Fruit fly (Drosophila melanogaster) whole organism, embryonic: ENCODE results near the gene CG33181.

Experiments
- Adf1 ChIP-seq: fragments of 200-800 bp; sonication (Bioruptor generic); IDR thresholded peaks from 2 replicates; pipeline ENCODE4 v1.3.6; 2022; ENCODE audit warnings: missing biosample characterization, missing genetic modification characterization
- Awh ChIP-seq: fragments of 200-800 bp; sonication (Bioruptor generic); IDR thresholded peaks from 2 replicates; pipeline ENCODE4, ENCODE4 v1.3.6; 2022; ENCODE audit warnings: missing biosample characterization, missing genetic modification characterization
- CG10147 ChIP-seq: fragments of 200-800 bp; sonication (Bioruptor generic); optimal IDR thresholded peaks from 2 replicates; lab custom pipeline; 2019; ENCODE audit warnings: missing biosample characterization, mild to moderate bottlenecking, missing genetic modification characterization, moderate library complexity
- CG10565 ChIP-seq: fragments of 200-800 bp; sonication (Bioruptor generic); optimal IDR thresholded peaks from 3 replicates; lab custom pipeline; 2016; ENCODE audit warnings: missing biosample characterization, mild to moderate bottlenecking, missing genetic modification characterization
- CG11504 ChIP-seq: fragments of 200-800 bp; sonication (Bioruptor generic); optimal IDR thresholded peaks from 3 replicates; lab custom pipeline; 2019; ENCODE audit warnings: missing biosample characterization, mild to moderate bottlenecking, missing genetic modification characterization, moderate library complexity
- CG12071 ChIP-seq: fragments of 200-800 bp; sonication (Bioruptor generic); optimal IDR thresholded peaks from 3 replicates; lab custom pipeline; 2018; ENCODE audit warnings: missing biosample characterization, mild to moderate bottlenecking, missing genetic modification characterization
- CG12391 ChIP-seq: fragments of 200-800 bp; sonication (Bioruptor generic); optimal IDR thresholded peaks from 3 replicates; lab custom pipeline; 2018; ENCODE audit warnings: missing biosample characterization, mild to moderate bottlenecking, missing genetic modification characterization, moderate library complexity
- CG12659 ChIP-seq: fragments of 200-800 bp; sonication (Bioruptor generic); optimal IDR thresholded peaks from 3 replicates; lab custom pipeline; 2017; ENCODE audit warnings: mild to moderate bottlenecking, missing biosample characterization, missing genetic modification reagents, missing genetic modification characterization
- CG14860 ChIP-seq: fragments of 200-800 bp; sonication (Bioruptor generic); IDR thresholded peaks from 3 replicates; pipeline ENCODE4 v1.3.6; 2022; ENCODE audit warnings: missing biosample characterization, missing genetic modification characterization; ENCODE audit not compliant: partially characterized antibody
- CG14965 ChIP-seq: fragments of 200-800 bp; sonication (Bioruptor generic); optimal IDR thresholded peaks from 2 replicates; lab custom pipeline; 2016; ENCODE audit warnings: missing biosample characterization, missing genetic modification characterization, borderline replicate concordance
- CG15479 ChIP-seq: fragments of 200-800 bp; sonication (Bioruptor generic); optimal IDR thresholded peaks from 3 replicates; lab custom pipeline; 2019; ENCODE audit warnings: missing biosample characterization, mild to moderate bottlenecking, missing genetic modification characterization, moderate library complexity
- CG17612 ChIP-seq: fragments of 200-800 bp; sonication (Bioruptor generic); IDR thresholded peaks from 2 replicates; pipeline ENCODE4 v1.3.6; 2022; ENCODE audit warnings: missing biosample characterization, missing genetic modification characterization
- CG18262 ChIP-seq: fragments of 200-800 bp; optimal IDR thresholded peaks from 3 replicates; lab custom pipeline; 2019; ENCODE audit warnings: missing biosample characterization, mild to moderate bottlenecking, missing genetic modification characterization, moderate library complexity
- CG18599 ChIP-seq: fragments of 200-800 bp; sonication (Bioruptor generic); optimal IDR thresholded peaks from 3 replicates; lab custom pipeline; 2017; ENCODE audit warnings: missing biosample characterization, missing genetic modification characterization, mild to moderate bottlenecking, moderate library complexity, missing genetic modification reagents
- CG30020 ChIP-seq: fragments of 200-800 bp; optimal IDR thresholded peaks from 2 replicates; lab custom pipeline; 2019; ENCODE audit warnings: missing biosample characterization, mild to moderate bottlenecking, missing genetic modification characterization, moderate library complexity
- CG30431 ChIP-seq: fragments of 200-800 bp; sonication (Bioruptor generic); optimal IDR thresholded peaks from 2 replicates; lab custom pipeline; 2017; ENCODE audit warnings: missing biosample characterization, missing genetic modification characterization
- CG31388 ChIP-seq: fragments of 200-800 bp; sonication (Bioruptor generic); optimal IDR thresholded peaks from 2 replicates; lab custom pipeline; 2016; ENCODE audit warnings: missing biosample characterization, missing genetic modification characterization
- CG3838 ChIP-seq: fragments of 200-800 bp; sonication (Bioruptor generic); optimal IDR thresholded peaks from 3 replicates; lab custom pipeline; 2016; ENCODE audit warnings: missing biosample characterization, missing genetic modification characterization
- CG3995 ChIP-seq: fragments of 200-800 bp; sonication (Bioruptor generic); optimal IDR thresholded peaks from 3 replicates; lab custom pipeline; 2016; ENCODE audit warnings: missing biosample characterization, missing genetic modification characterization
- CG4820 ChIP-seq: fragments of 200-800 bp; sonication (Bioruptor generic); optimal IDR thresholded peaks from 3 replicates; lab custom pipeline; 2016; ENCODE audit warnings: missing biosample characterization, missing genetic modification characterization
- CG5953 ChIP-seq: fragments of 200-800 bp; sonication (Bioruptor generic); IDR thresholded peaks from 2 replicates; pipeline ENCODE4 v1.3.6; 2022; ENCODE audit warnings: missing biosample characterization, missing genetic modification characterization
- CG6175 ChIP-seq: fragments of 200-800 bp; sonication (Bioruptor generic); IDR thresholded peaks from 3 replicates; pipeline ENCODE4 v1.3.6; 2022; ENCODE audit warnings: missing biosample characterization, missing genetic modification characterization
- CG7372 ChIP-seq: fragments of 200-800 bp; sonication (Bioruptor generic); IDR thresholded peaks from 2 replicates; pipeline ENCODE4 v1.3.6; 2022; ENCODE audit warnings: missing biosample characterization, missing genetic modification characterization
- CG7556 ChIP-seq: fragments of 200-800 bp; sonication (Bioruptor generic); optimal IDR thresholded peaks from 2 replicates; lab custom pipeline; 2017; ENCODE audit warnings: missing biosample characterization, mild to moderate bottlenecking, missing genetic modification characterization
- CG7745 ChIP-seq: fragments of 200-800 bp; sonication (Bioruptor generic); optimal IDR thresholded peaks from 2 replicates; lab custom pipeline; 2018; ENCODE audit warnings: missing biosample characterization, mild to moderate bottlenecking, missing genetic modification characterization, moderate library complexity
- CG7987 ChIP-seq: fragments of 200-800 bp; sonication (Bioruptor generic); optimal IDR thresholded peaks from 2 replicates; lab custom pipeline; 2018; ENCODE audit warnings: missing biosample characterization, mild to moderate bottlenecking, missing genetic modification characterization, moderate library complexity
- CG8359 ChIP-seq: fragments of 200-800 bp; sonication (Bioruptor generic); optimal IDR thresholded peaks from 2 replicates; lab custom pipeline; 2017; ENCODE audit warnings: missing biosample characterization, mild to moderate bottlenecking, missing genetic modification characterization, borderline replicate concordance
- D19B ChIP-seq: fragments of 200-800 bp; sonication (Bioruptor generic); optimal IDR thresholded peaks from 2 replicates; lab custom pipeline; 2017; ENCODE audit warnings: missing biosample characterization, mild to moderate bottlenecking, missing genetic modification characterization
- Fer1 ChIP-seq: fragments of 200-800 bp; sonication (Bioruptor generic); optimal IDR thresholded peaks from 2 replicates; lab custom pipeline; 2017; ENCODE audit warnings: missing biosample characterization, mild to moderate bottlenecking, missing genetic modification characterization
- HLHmδ ChIP-seq: fragments of 200-800 bp; sonication (Bioruptor generic); optimal IDR thresholded peaks from 2 replicates; lab custom pipeline; 2018; ENCODE audit warnings: missing biosample characterization, mild to moderate bottlenecking, missing genetic modification characterization, moderate library complexity
- Hr3 ChIP-seq: fragments of 200-800 bp; sonication (Bioruptor generic); optimal IDR thresholded peaks from 3 replicates; lab custom pipeline; 2016; ENCODE audit warnings: missing biosample characterization, missing genetic modification characterization
- Mes4 ChIP-seq: fragments of 200-800 bp; sonication (Bioruptor generic); optimal IDR thresholded peaks from 2 replicates; lab custom pipeline; 2016; ENCODE audit warnings: missing biosample characterization, missing genetic modification characterization
- NK7.1 ChIP-seq: fragments of 200-800 bp; sonication (Bioruptor generic); optimal IDR thresholded peaks from 3 replicates; lab custom pipeline; 2016; ENCODE audit warnings: missing biosample characterization, missing genetic modification characterization
- Oaz ChIP-seq: fragments of 200-800 bp; sonication (Bioruptor generic); IDR thresholded peaks from 2 replicates; pipeline ENCODE4 v1.3.6; 2022; ENCODE audit warnings: missing biosample characterization, missing genetic modification characterization
- Ssrp ChIP-seq: fragments of 200-800 bp; sonication (Bioruptor generic); optimal IDR thresholded peaks from 2 replicates; lab custom pipeline; 2018; ENCODE audit warnings: missing biosample characterization, mild to moderate bottlenecking, missing genetic modification characterization, moderate library complexity
- ac ChIP-seq: fragments of 200-800 bp; sonication (Bioruptor generic); optimal IDR thresholded peaks from 3 replicates; lab custom pipeline; 2017; ENCODE audit warnings: missing biosample characterization, mild to moderate bottlenecking, missing genetic modification characterization
- al ChIP-seq: fragments of 200-800 bp; sonication (Bioruptor generic); IDR thresholded peaks from 2 replicates; pipeline ENCODE4 v1.3.6; 2022; ENCODE audit warnings: missing biosample characterization, missing genetic modification characterization
- ara ChIP-seq: fragments of 200-800 bp; sonication (Bioruptor generic); IDR thresholded peaks from 2 replicates; pipeline ENCODE4 v1.3.6; 2022; ENCODE audit warnings: missing biosample characterization, missing genetic modification characterization
- az2 ChIP-seq: fragments of 200-800 bp; sonication (Bioruptor generic); optimal IDR thresholded peaks from 3 replicates; lab custom pipeline; 2016; ENCODE audit warnings: missing biosample characterization, missing genetic modification characterization
- bbx ChIP-seq: fragments of 200-800 bp; sonication (Bioruptor generic); IDR thresholded peaks from 2 replicates; pipeline ENCODE4 v1.3.6; 2022; ENCODE audit warnings: missing biosample characterization, missing genetic modification characterization; ENCODE audit not compliant: partially characterized antibody
- bigmax ChIP-seq: fragments of 200-800 bp; sonication (Bioruptor generic); optimal IDR thresholded peaks from 2 replicates; lab custom pipeline; 2018; ENCODE audit warnings: missing biosample characterization, mild to moderate bottlenecking, missing genetic modification characterization
- caup ChIP-seq: fragments of 200-800 bp; sonication (Bioruptor generic); optimal IDR thresholded peaks from 3 replicates; lab custom pipeline; 2017; ENCODE audit warnings: missing biosample characterization, mild to moderate bottlenecking, missing genetic modification characterization, moderate library complexity; ENCODE audit not compliant: severe bottlenecking
- ci ChIP-seq: fragments of 200-800 bp; sonication (Bioruptor generic); IDR thresholded peaks from 3 replicates; pipeline ENCODE4 v1.3.6; 2022; ENCODE audit warnings: missing biosample characterization, missing genetic modification characterization
- dmrt99B ChIP-seq: fragments of 200-800 bp; sonication (Bioruptor generic); optimal IDR thresholded peaks from 2 replicates; lab custom pipeline; 2018; ENCODE audit warnings: missing biosample characterization, mild to moderate bottlenecking, missing genetic modification characterization, moderate library complexity
- fd96Cb ChIP-seq: fragments of 200-800 bp; sonication (Bioruptor generic); optimal IDR thresholded peaks from 2 replicates; lab custom pipeline; 2018; ENCODE audit warnings: missing biosample characterization, mild to moderate bottlenecking, missing genetic modification characterization, moderate library complexity
- kni ChIP-seq: fragments of 200-800 bp; sonication (Bioruptor generic); optimal IDR thresholded peaks from 3 replicates; lab custom pipeline; 2017; ENCODE audit warnings: mild to moderate bottlenecking, missing biosample characterization, missing genetic modification reagents, missing genetic modification characterization
- mld ChIP-seq: fragments of 200-800 bp; sonication (Bioruptor generic); IDR thresholded peaks from 3 replicates; pipeline ENCODE4 v1.3.6; 2022; ENCODE audit warnings: missing biosample characterization, missing genetic modification characterization; ENCODE audit not compliant: partially characterized antibody
- nmo ChIP-seq: fragments of 200-800 bp; sonication (Bioruptor generic); optimal IDR thresholded peaks from 2 replicates; lab custom pipeline; 2018; ENCODE audit warnings: missing biosample characterization, mild to moderate bottlenecking, missing genetic modification characterization, moderate library complexity
- org-1 ChIP-seq: fragments of 200-800 bp; sonication (Bioruptor generic); optimal IDR thresholded peaks from 2 replicates; lab custom pipeline; 2017; ENCODE audit warnings: missing biosample characterization, missing genetic modification characterization
- rib ChIP-seq: fragments of 200-800 bp; sonication (Bioruptor generic); IDR thresholded peaks from 2 replicates; pipeline ENCODE4 v1.3.6; 2022; ENCODE audit warnings: missing biosample characterization, missing genetic modification characterization
- ttk ChIP-seq: fragments of 200-800 bp; sonication (Bioruptor generic); IDR thresholded peaks from 2 replicates; pipeline ENCODE4 v2.1.2; 2022; ENCODE audit warnings: missing biosample characterization, missing genetic modification characterization
- vvl ChIP-seq: fragments of 200-800 bp; sonication (Bioruptor generic); IDR thresholded peaks from 2 replicates; pipeline ENCODE4 v1.3.6; 2022; ENCODE audit warnings: missing biosample characterization, missing genetic modification characterization

The CG33181 gene

dm6 chrX:8538993-8539392 lies 49.8 kb downstream of the CG33181 start (continued):
- TF ChIP-seq CG31388, result no peak
- no peak for TF ChIP-seq al (GFP tag; lab: Robert Waterston, UW)
- no peak for TF ChIP-seq az2
- TF ChIP-seq CG10147 (GFP tag; lab: Kevin White, UChicago), result no peak
- TF ChIP-seq ac (GFP tag; lab: Kevin White, UChicago), result no peak
- TF ChIP-seq ci, result no peak
- TF ChIP-seq CG5953 (GFP tag; lab: Robert Waterston, UW), result no peak
- peak; percentile 65 for TF ChIP-seq dmrt99B (tag; lab: Kevin White, UChicago)
- TF ChIP-seq CG12071 (GFP tag; lab: Kevin White, UChicago), result peak; percentile 15
- TF ChIP-seq CG7987, result no peak
- TF ChIP-seq CG14860 (GFP tag; lab: Robert Waterston, UW), result no peak
- TF ChIP-seq org-1 (GFP tag; lab: Kevin White, UChicago), result no peak
- no peak for TF ChIP-seq CG7745 (tag; lab: Kevin White, UChicago)
- no peak for TF ChIP-seq CG6175 (GFP tag; lab: Robert Waterston, UW)
- 0 out of 2 replicates have a peak, but pooled peaks have one; percentile 5 for TF ChIP-seq ara (GFP tag; lab: Robert Waterston, UW)
- TF ChIP-seq Ssrp, result no peak
- TF ChIP-seq HLHmδ (GFP tag; lab: Kevin White, UChicago), result no peak
- no peak for TF ChIP-seq CG14965 (GFP tag; lab: Kevin White, UChicago)
- peak; percentile 27 for TF ChIP-seq CG18262 (tag; lab: Kevin White, UChicago)
- TF ChIP-seq Adf1 (GFP tag; lab: Robert Waterston, UW), result no peak
- peak; percentile 38 for TF ChIP-seq CG12391
- TF ChIP-seq nmo, result peak; percentile 22
- 0 out of 2 replicates have a peak, but pooled peaks have one; percentile 7 for TF ChIP-seq CG7372 (GFP tag; lab: Robert Waterston, UW)
- peak; percentile 34; the same call in 1 of the 2 replicates for TF ChIP-seq vvl
- no peak for TF ChIP-seq CG3838 (GFP tag; lab: Kevin White, UChicago)
- TF ChIP-seq CG30020, result no peak
- TF ChIP-seq CG15479 (GFP tag; lab: Kevin White, UChicago), result no peak
- no peak for TF ChIP-seq rib (GFP tag; lab: Robert Waterston, UW)
- 0 out of 2 replicates have a peak, but pooled peaks have one; percentile 7 for TF ChIP-seq Oaz (GFP tag; lab: Robert Waterston, UW)
- no peak for TF ChIP-seq CG10565
- TF ChIP-seq CG3995 (GFP tag; lab: Kevin White, UChicago), result no peak
- TF ChIP-seq CG7556 (GFP tag; lab: Kevin White, UChicago), result peak; percentile 5
- TF ChIP-seq CG11504 (tag; lab: Kevin White, UChicago), result peak; percentile 41
- TF ChIP-seq bbx (GFP tag; lab: Robert Waterston, UW), result no peak
- no peak for TF ChIP-seq Hr3
- no peak for TF ChIP-seq NK7.1 (GFP tag; lab: Kevin White, UChicago)
- no peak for TF ChIP-seq mld (GFP tag; lab: Robert Waterston, UW)
- TF ChIP-seq fd96Cb, result peak; percentile 13
- TF ChIP-seq CG8359, result no peak
- no peak for TF ChIP-seq bigmax (GFP tag; lab: Kevin White, UChicago)

DNA sequence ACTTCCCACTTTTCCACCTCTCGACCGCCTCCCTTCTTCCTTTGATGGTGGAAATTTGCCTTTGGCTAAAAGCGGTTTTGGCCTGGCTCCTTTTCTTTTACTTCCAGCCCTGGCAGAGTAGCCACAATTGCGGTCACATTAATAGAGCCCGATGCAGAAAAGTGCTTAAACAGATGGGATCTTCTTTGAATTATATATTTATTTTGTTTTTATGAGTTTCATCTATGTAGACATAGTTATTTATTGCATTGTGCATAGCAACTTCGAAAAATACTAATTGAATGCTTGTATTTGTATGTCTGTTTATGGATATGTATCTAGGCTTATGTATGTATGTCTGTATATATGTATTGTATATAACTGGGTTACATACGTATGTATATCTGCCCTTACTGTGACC lies 52.8 kb downstream of the CG33181 start:
- peak; percentile 54 for TF ChIP-seq CG12659
- peak; percentile 85 for TF ChIP-seq Fer1 (GFP tag; lab: Kevin White, UChicago)
- TF ChIP-seq caup, result peak; percentile 61
- no peak for TF ChIP-seq HLHmδ (GFP tag; lab: Kevin White, UChicago)
- TF ChIP-seq D19B (GFP tag; lab: Kevin White, UChicago), result peak; percentile 39
- no peak for TF ChIP-seq CG17612 (GFP tag; lab: Robert Waterston, UW)
- TF ChIP-seq kni (GFP tag; lab: Kevin White, UChicago), result no peak
- TF ChIP-seq Awh, result no peak
- no peak for TF ChIP-seq CG4820 (GFP tag; lab: Kevin White, UChicago)
- no peak for TF ChIP-seq CG30431 (GFP tag; lab: Kevin White, UChicago)
- TF ChIP-seq CG18599 (GFP tag; lab: Kevin White, UChicago), result peak; percentile 90
- peak; percentile 46; the same call in 1 of the 2 replicates for TF ChIP-seq ttk (GFP tag; lab: Robert Waterston, UW)
- TF ChIP-seq Mes4 (GFP tag; lab: Kevin White, UChicago), result no peak
